Worm (Caenorhabditis elegans) whole organism, midembryonic: ENCODE results near the gene Y38H6C.21.

Experiments used
- T22C8.4 ChIP-seq: fragments of 200-800 bp; sonication (Bioruptor generic); IDR thresholded peaks from 2 replicates; pipeline ENCODE4 v1.3.6; 2022; ENCODE audit warnings: missing genetic modification characterization, missing compliant biosample characterization
- cog-1 ChIP-seq: sonication (generic microtip); optimal IDR thresholded peaks from 2 replicates; lab custom pipeline; 2016; ENCODE audit warnings: missing genetic modification characterization, missing compliant biosample characterization
- med-1 ChIP-seq: sonication (generic microtip); optimal IDR thresholded peaks from 2 replicates; lab custom pipeline; 2017; ENCODE audit warnings: missing genetic modification characterization, mild to moderate bottlenecking, missing compliant biosample characterization, antibody characterized with exemption, missing genetic modification reagents; ENCODE audit not compliant: insufficient read depth
- tab-1 ChIP-seq: fragments of 200-800 bp; sonication (Bioruptor generic); IDR thresholded peaks from 2 replicates; pipeline ENCODE4 v1.3.6; 2022; ENCODE audit warnings: missing genetic modification characterization, missing compliant biosample characterization
- ztf-23 ChIP-seq: fragments of 200-800 bp; sonication (Bioruptor generic); IDR thresholded peaks from 2 replicates; pipeline ENCODE4 v1.3.6; 2022; ENCODE audit warnings: missing genetic modification reagents, missing genetic modification characterization, missing compliant biosample characterization
- ztf-29 ChIP-seq: fragments of 200-800 bp; sonication (Bioruptor generic); IDR thresholded peaks from 2 replicates; pipeline ENCODE4 v1.3.6; 2022; ENCODE audit warnings: missing genetic modification reagents, missing genetic modification characterization, missing compliant biosample characterization

DNA sequence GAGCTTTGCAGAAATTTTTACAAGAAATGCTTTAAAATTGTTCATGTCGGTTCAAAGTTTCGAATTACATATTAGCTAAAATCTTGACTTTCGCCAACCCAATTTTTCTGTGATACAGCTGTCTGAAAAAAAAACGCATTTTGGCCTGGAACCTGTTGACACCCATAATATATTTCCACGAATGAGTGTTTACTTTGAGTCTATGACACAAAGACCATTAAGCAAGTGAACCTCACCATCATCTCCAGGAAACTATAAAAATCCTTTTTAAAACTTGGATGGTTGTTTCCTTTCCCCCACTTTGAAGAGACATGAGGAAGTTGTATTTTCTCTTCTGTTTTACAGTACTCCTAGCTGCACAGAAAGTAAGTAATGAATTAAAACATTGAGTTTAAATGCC is 19.2 kb upstream of the Y38H6C.21 start, which contains the start of gene clec-263:
- TF ChIP-seq med-1 (GFP tag; lab: Kevin White, UChicago) (no peak), T22C8.4 (GFP tag; lab: Robert Waterston, UW) (no peak), ztf-23 (GFP tag; lab: Robert Waterston, UW) (no peak), ztf-29 (no peak), tab-1 (no peak), cog-1 (tag; lab: Kevin White, UChicago) (no peak)
